Fruit fly (Drosophila melanogaster): ENCODE data around the gene ND-42.

Gene ND-42

DNA sequence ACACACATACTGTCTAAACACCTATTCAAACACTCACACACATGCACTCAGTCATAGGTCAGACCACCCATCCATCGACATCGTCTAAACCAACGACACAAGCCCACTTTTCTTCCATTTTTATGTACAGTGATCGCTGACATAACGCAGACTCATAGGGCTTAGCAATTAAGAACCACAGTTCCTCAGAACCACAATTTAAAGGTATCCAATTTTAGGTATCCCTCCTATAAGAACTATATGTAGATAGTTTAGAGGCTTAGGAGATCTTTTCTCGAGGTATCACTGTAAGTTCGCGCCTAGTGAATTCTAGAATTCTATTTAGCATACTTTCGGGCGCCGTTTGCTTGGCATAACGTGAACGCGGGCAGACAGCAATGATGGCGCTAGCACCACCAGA is 34.6 kb upstream of the ND-42 start (continued):
- no peak for TF ChIP-seq Trl (optimal IDR thresholded peaks at IDR 0.05)
- TF ChIP-seq Trl (GFP tag; optimal IDR thresholded peaks at IDR 0.05): no peak
- peak; percentile 56; the same call in 1 of the 2 replicates for TF ChIP-seq ara (GFP tag; IDR thresholded peaks at IDR 0.05)
- TF ChIP-seq scrt (GFP tag; optimal IDR thresholded peaks at IDR 0.05): no peak
- peak; percentile 43; the same call in 1 of the 3 replicates for TF ChIP-seq ken (GFP tag; IDR thresholded peaks at IDR 0.05)
- peak; percentile 75 for TF ChIP-seq CG11456 (GFP tag; IDR thresholded peaks at IDR 0.05)
- no peak for TF ChIP-seq CG7745 (tag; optimal IDR thresholded peaks at IDR 0.05)
- TF ChIP-seq CG11085 (GFP tag; IDR thresholded peaks at IDR 0.05): no peak
- no peak for TF ChIP-seq ash1 (GFP tag; optimal IDR thresholded peaks at IDR 0.05)
- TF ChIP-seq h (optimal IDR thresholded peaks at IDR 0.05): no peak
- TF ChIP-seq sd (tag; optimal IDR thresholded peaks at IDR 0.05): no peak
- peak; percentile 32; the same call in 1 of the 2 replicates for TF ChIP-seq danr (GFP tag; IDR thresholded peaks at IDR 0.05)
- TF ChIP-seq CG6813 (GFP tag; optimal IDR thresholded peaks at IDR 0.05): no peak
- no peak for TF ChIP-seq Dfd (GFP tag; optimal IDR thresholded peaks at IDR 0.05)
- TF ChIP-seq H15 (GFP tag; IDR thresholded peaks at IDR 0.05): peak; percentile 45; the same call in 1 of the 3 replicates
- peak; percentile 66; the same call in 2 of the 3 replicates for TF ChIP-seq dysf (GFP tag; IDR thresholded peaks at IDR 0.05)
- TF ChIP-seq mirr (GFP tag; optimal IDR thresholded peaks at IDR 0.05): no peak
- no peak; the same call in 2 of the 3 replicates for TF ChIP-seq CG11695 (GFP tag; IDR thresholded peaks at IDR 0.05)
- TF ChIP-seq dimm (GFP tag; IDR thresholded peaks at IDR 0.05): no peak
- peak; percentile 42 for TF ChIP-seq Oli (tag; optimal IDR thresholded peaks at IDR 0.05)
- no peak for TF ChIP-seq ase (GFP tag; IDR thresholded peaks at IDR 0.05)
- peak; percentile 15 to 46 for TF ChIP-seq chif (GFP tag; optimal IDR thresholded peaks at IDR 0.05)
- TF ChIP-seq CG32772 (GFP tag; IDR thresholded peaks at IDR 0.05): no peak
- no peak for TF ChIP-seq CG43689 (GFP tag; IDR thresholded peaks at IDR 0.05)
- no peak for TF ChIP-seq CG14441 (GFP tag; IDR thresholded peaks at IDR 0.05)
- TF ChIP-seq caup (GFP tag; optimal IDR thresholded peaks at IDR 0.05; ENCODE audit: severe bottlenecking): no peak
- no peak for TF ChIP-seq ham (GFP tag; IDR thresholded peaks at IDR 0.05)
- TF ChIP-seq CG34422 (GFP tag; IDR thresholded peaks at IDR 0.05): peak; percentile 29; the same call in 1 of the 3 replicates
- no peak for TF ChIP-seq psq (GFP tag; optimal IDR thresholded peaks at IDR 0.05)
- no peak for TF ChIP-seq abd-A (tag; optimal IDR thresholded peaks at IDR 0.05)
- TF ChIP-seq Fer3 (tag; optimal IDR thresholded peaks at IDR 0.05): no peak
- 0 out of 3 replicates have a peak, but pooled peaks have one; percentile 40 for TF ChIP-seq CG11560 (tag; IDR thresholded peaks at IDR 0.05)
- TF ChIP-seq CG8765 (GFP tag; IDR thresholded peaks at IDR 0.05): 0 out of 2 replicates have a peak, but pooled peaks have one; percentile 27
- TF ChIP-seq dmrt11E (tag; optimal IDR thresholded peaks at IDR 0.05): no peak
- TF ChIP-seq CG34376 (GFP tag; optimal IDR thresholded peaks at IDR 0.05): no peak
- TF ChIP-seq pb (GFP tag; optimal IDR thresholded peaks at IDR 0.05): no peak
- TF ChIP-seq CG31441 (GFP tag; IDR thresholded peaks at IDR 0.05): no peak
- peak; percentile 57 for TF ChIP-seq nmo (GFP tag; optimal IDR thresholded peaks at IDR 0.05)
- TF ChIP-seq Fer2 (tag; optimal IDR thresholded peaks at IDR 0.05): no peak
- TF ChIP-seq lilli (GFP tag; optimal IDR thresholded peaks at IDR 0.05): peak; percentile 34
- TF ChIP-seq CG14014 (GFP tag; IDR thresholded peaks at IDR 0.05): peak; percentile 52; the same call in 1 of the 2 replicates
- no peak for TF ChIP-seq CG13775 (GFP tag; optimal IDR thresholded peaks at IDR 0.05)
- no peak for TF ChIP-seq Dp (GFP tag; optimal IDR thresholded peaks at IDR 0.05)
- TF ChIP-seq ci (GFP tag; IDR thresholded peaks at IDR 0.05): peak; percentile 81; the same call in 2 of the 3 replicates
- TF ChIP-seq twi (tag; optimal IDR thresholded peaks at IDR 0.05): no peak
- TF ChIP-seq CG4730 (GFP tag; IDR thresholded peaks at IDR 0.05): peak; percentile 43
- TF ChIP-seq tap (tag; optimal IDR thresholded peaks at IDR 0.05): no peak
- TF ChIP-seq sna (GFP tag; IDR thresholded peaks at IDR 0.05; ENCODE audit: partially characterized antibody): no peak
- no peak for TF ChIP-seq trem (tag; optimal IDR thresholded peaks at IDR 0.05)
- no peak for TF ChIP-seq CG4707 (GFP tag; optimal IDR thresholded peaks at IDR 0.05)
- peak; percentile 21; the same call in 1 of the 2 replicates for TF ChIP-seq CG3847 (GFP tag; IDR thresholded peaks at IDR 0.05)
- no peak for TF ChIP-seq CG18476 (GFP tag; optimal IDR thresholded peaks at IDR 0.05)

All from whole organism, embryonic.